Worm (Caenorhabditis elegans): ENCODE results near the gene bcas-2.

DNA sequence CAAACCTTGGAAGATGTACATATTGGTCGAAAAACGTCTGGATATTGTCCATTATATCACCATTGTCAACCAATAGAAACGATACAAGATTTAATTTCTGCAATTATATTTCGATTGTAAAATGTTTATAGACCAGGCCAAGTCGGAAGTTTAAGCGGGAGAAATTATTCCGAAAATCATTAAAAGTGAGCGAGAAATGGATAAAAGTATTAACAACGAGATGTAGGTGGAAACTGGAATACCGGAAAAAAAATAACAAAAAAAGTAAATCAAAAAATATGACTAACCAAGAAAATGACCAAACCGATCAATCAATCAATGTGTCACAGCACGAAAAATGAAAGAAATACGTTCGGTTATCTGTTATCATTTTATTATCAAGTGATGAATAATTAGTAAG is 41.6 kb upstream of the bcas-2 start, which contains the start of gene F47D12.6:
- TF ChIP-seq klf-2 (GFP tag; conservative IDR thresholded peaks at IDR 0.05) (no peak), ztf-23 (GFP tag; IDR thresholded peaks at IDR 0.05) (no peak), ref-1 (GFP tag; conservative IDR thresholded peaks at IDR 0.05) (no peak), flt-1 (GFP tag; IDR thresholded peaks at IDR 0.05) (no peak), cog-1 (tag; optimal IDR thresholded peaks at IDR 0.05) (no peak), T22C8.4 (GFP tag; IDR thresholded peaks at IDR 0.05) (no peak), tab-1 (GFP tag; IDR thresholded peaks at IDR 0.05) (no peak), med-1 (GFP tag; optimal IDR thresholded peaks at IDR 0.05; ENCODE audit: insufficient read depth) (no peak)
